Fruit fly (Drosophila melanogaster) whole organism, embryonic: ENCODE data around the gene sosie.

ENCODE experiments used
- Antp ChIP-seq: fragments of 200-800 bp; sonication (Bioruptor generic); optimal IDR thresholded peaks from 3 replicates; lab custom pipeline; 2016; ENCODE audit warnings: missing biosample characterization, missing genetic modification characterization
- Bgb ChIP-seq: fragments of 200-800 bp; sonication (Bioruptor generic); IDR thresholded peaks from 2 replicates; pipeline ENCODE4 v1.3.6; 2022; ENCODE audit warnings: missing biosample characterization, missing genetic modification characterization; ENCODE audit not compliant: partially characterized antibody
- CG10366 ChIP-seq: fragments of 200-800 bp; sonication (Bioruptor generic); IDR thresholded peaks from 2 replicates; pipeline ENCODE4 v1.3.6; 2022; ENCODE audit warnings: missing biosample characterization, missing genetic modification characterization
- CG11696 ChIP-seq: fragments of 200-800 bp; sonication (Bioruptor generic); IDR thresholded peaks from 2 replicates; pipeline ENCODE4 v1.3.6; 2022; ENCODE audit warnings: missing biosample characterization, missing genetic modification characterization
- CG11723 ChIP-seq: fragments of 200-800 bp; sonication (Bioruptor generic); optimal IDR thresholded peaks from 2 replicates; lab custom pipeline; 2017; ENCODE audit warnings: missing biosample characterization, mild to moderate bottlenecking, missing genetic modification characterization
- CG12299 ChIP-seq: fragments of 200-800 bp; sonication (Bioruptor generic); optimal IDR thresholded peaks from 2 replicates; lab custom pipeline; 2018; ENCODE audit warnings: missing biosample characterization, mild to moderate bottlenecking, missing genetic modification characterization
- CG14965 ChIP-seq: fragments of 200-800 bp; sonication (Bioruptor generic); optimal IDR thresholded peaks from 2 replicates; lab custom pipeline; 2016; ENCODE audit warnings: missing biosample characterization, missing genetic modification characterization, borderline replicate concordance
- CG15601 ChIP-seq: fragments of 200-800 bp; sonication (Bioruptor generic); optimal IDR thresholded peaks from 3 replicates; lab custom pipeline; 2019; ENCODE audit warnings: missing biosample characterization, mild to moderate bottlenecking, missing genetic modification characterization, moderate library complexity
- CG1792 ChIP-seq: fragments of 200-800 bp; sonication (Bioruptor generic); optimal IDR thresholded peaks from 2 replicates; lab custom pipeline; 2016; ENCODE audit warnings: missing biosample characterization, missing genetic modification characterization
- CG1832 ChIP-seq: fragments of 200-800 bp; sonication (Bioruptor generic); optimal IDR thresholded peaks from 2 replicates; lab custom pipeline; 2017; ENCODE audit warnings: missing biosample characterization, mild to moderate bottlenecking, missing genetic modification characterization, inconsistent platforms
- CG31224 ChIP-seq: fragments of 200-800 bp; sonication (Bioruptor generic); IDR thresholded peaks from 2 replicates; pipeline ENCODE4 v1.3.6; 2022; ENCODE audit warnings: missing biosample characterization, missing genetic modification characterization
- CG31365 ChIP-seq: fragments of 200-800 bp; sonication (Bioruptor generic); optimal IDR thresholded peaks from 2 replicates; lab custom pipeline; 2018; ENCODE audit warnings: missing biosample characterization, mild to moderate bottlenecking, missing genetic modification characterization
- CG34224 ChIP-seq: fragments of 200-800 bp; sonication (Bioruptor generic); IDR thresholded peaks from 3 replicates; pipeline ENCODE4 v1.3.6; 2022; ENCODE audit warnings: missing biosample characterization, missing genetic modification characterization; ENCODE audit not compliant: partially characterized antibody
- CG3847 ChIP-seq: fragments of 200-800 bp; sonication (Bioruptor generic); IDR thresholded peaks from 2 replicates; pipeline ENCODE4 v1.3.6; 2022; ENCODE audit warnings: missing biosample characterization, missing genetic modification characterization
- CG4360 ChIP-seq: fragments of 200-800 bp; sonication (Bioruptor generic); IDR thresholded peaks from 2 replicates; pipeline ENCODE4 v1.3.6; 2022; ENCODE audit warnings: missing biosample characterization, missing genetic modification characterization
- CG4404 ChIP-seq: fragments of 200-800 bp; sonication (Bioruptor generic); IDR thresholded peaks from 2 replicates; pipeline ENCODE4 v1.3.6; 2022; ENCODE audit warnings: missing biosample characterization, missing genetic modification characterization
- CG7839 ChIP-seq: fragments of 200-800 bp; sonication (Bioruptor generic); optimal IDR thresholded peaks from 3 replicates; lab custom pipeline; 2018; ENCODE audit warnings: missing biosample characterization, mild to moderate bottlenecking, missing genetic modification characterization, moderate library complexity
- CG7963 ChIP-seq: fragments of 200-800 bp; sonication (Bioruptor generic); IDR thresholded peaks from 3 replicates; pipeline ENCODE4 v1.3.6; 2022; ENCODE audit warnings: missing biosample characterization, missing genetic modification characterization; ENCODE audit not compliant: partially characterized antibody
- CG8765 ChIP-seq: fragments of 200-800 bp; sonication (Bioruptor generic); IDR thresholded peaks from 2 replicates; pipeline ENCODE4 v1.3.6; 2022; ENCODE audit warnings: missing biosample characterization, missing genetic modification characterization
- CG8944 ChIP-seq: fragments of 200-800 bp; sonication (Bioruptor generic); optimal IDR thresholded peaks from 3 replicates; lab custom pipeline; 2016; ENCODE audit warnings: missing biosample characterization, missing genetic modification characterization
- Dip2 ChIP-seq: fragments of 200-800 bp; sonication (Bioruptor generic); IDR thresholded peaks from 2 replicates; pipeline ENCODE4 v1.3.6; 2022; ENCODE audit warnings: missing biosample characterization, missing genetic modification characterization
- Drgx ChIP-seq: fragments of 200-800 bp; sonication (Bioruptor generic); IDR thresholded peaks from 2 replicates; pipeline ENCODE4 v1.3.6; 2022; ENCODE audit warnings: missing biosample characterization, missing genetic modification characterization
- Gsc ChIP-seq: fragments of 200-800 bp; sonication (Bioruptor generic); IDR thresholded peaks from 2 replicates; pipeline ENCODE4 v1.3.6; 2022; ENCODE audit warnings: missing biosample characterization, missing genetic modification characterization
- H15 ChIP-seq: fragments of 200-800 bp; sonication (Bioruptor generic); IDR thresholded peaks from 3 replicates; pipeline ENCODE4 v1.3.6; 2022; ENCODE audit warnings: missing biosample characterization, missing genetic modification characterization
- Hmx ChIP-seq: fragments of 200-800 bp; sonication (Bioruptor generic); optimal IDR thresholded peaks from 2 replicates; lab custom pipeline; 2016; ENCODE audit warnings: missing biosample characterization, missing genetic modification characterization
- Max ChIP-seq: fragments of 200-800 bp; sonication (Bioruptor generic); optimal IDR thresholded peaks from 2 replicates; lab custom pipeline; 2016; ENCODE audit warnings: missing biosample characterization, mild to moderate bottlenecking, missing genetic modification characterization
- Mrtf ChIP-seq: fragments of 200-800 bp; sonication (Bioruptor generic); IDR thresholded peaks from 3 replicates; pipeline ENCODE4 v1.3.6; 2022; ENCODE audit warnings: missing biosample characterization, missing genetic modification characterization
- PHDP ChIP-seq: fragments of 200-800 bp; sonication (Bioruptor generic); optimal IDR thresholded peaks from 3 replicates; lab custom pipeline; 2018; ENCODE audit warnings: missing biosample characterization, mild to moderate bottlenecking, missing genetic modification characterization, moderate library complexity
- Pdp1 ChIP-seq, 2 experiments: fragments of 200-800 bp; sonication (Bioruptor generic); optimal IDR thresholded peaks; 3 replicates each; lab custom pipeline; 2016; ENCODE audit warnings: missing biosample characterization in 2 of 2, missing genetic modification characterization in 2 of 2, mild to moderate bottlenecking in 1 of 2, moderate library complexity in 1 of 2
- Ptx1 ChIP-seq: fragments of 200-800 bp; sonication (Bioruptor generic); IDR thresholded peaks from 2 replicates; pipeline ENCODE4 v1.3.6; 2022; ENCODE audit warnings: missing biosample characterization, missing genetic modification characterization
- Ravus ChIP-seq: fragments of 200-800 bp; sonication (Bioruptor generic); IDR thresholded peaks from 2 replicates; pipeline ENCODE4 v1.3.6; 2022; ENCODE audit warnings: missing biosample characterization, missing genetic modification characterization
- Taf1 ChIP-seq: fragments of 200-800 bp; sonication (Bioruptor generic); IDR thresholded peaks from 2 replicates; pipeline ENCODE4 v1.3.6; 2022; ENCODE audit warnings: missing biosample characterization, missing genetic modification characterization
- ara ChIP-seq: fragments of 200-800 bp; sonication (Bioruptor generic); IDR thresholded peaks from 2 replicates; pipeline ENCODE4 v1.3.6; 2022; ENCODE audit warnings: missing biosample characterization, missing genetic modification characterization
- bab2 ChIP-seq: fragments of 200-800 bp; sonication (Bioruptor generic); optimal IDR thresholded peaks from 2 replicates; lab custom pipeline; 2016; ENCODE audit warnings: missing biosample characterization, missing genetic modification characterization
- bbx ChIP-seq: fragments of 200-800 bp; sonication (Bioruptor generic); IDR thresholded peaks from 2 replicates; pipeline ENCODE4 v1.3.6; 2022; ENCODE audit warnings: missing biosample characterization, missing genetic modification characterization; ENCODE audit not compliant: partially characterized antibody
- br ChIP-seq: fragments of >200 bp; optimal IDR thresholded peaks from 2 replicates; lab custom pipeline; 2017
- crp ChIP-seq, 2 experiments: fragments of 200-800 bp; sonication (Bioruptor generic); optimal IDR thresholded peaks; 2 replicates in 1 of 2; 3 replicates in 1 of 2; lab custom pipeline; 2017; ENCODE audit warnings: missing biosample characterization in 2 of 2, missing genetic modification characterization in 2 of 2, mild to moderate bottlenecking in 1 of 2, moderate library complexity in 1 of 2
- dm ChIP-seq: fragments of 200-800 bp; sonication (Bioruptor generic); optimal IDR thresholded peaks from 3 replicates; lab custom pipeline; 2016; ENCODE audit warnings: missing biosample characterization, missing genetic modification characterization
- exex ChIP-seq: fragments of 200-800 bp; sonication (Bioruptor generic); optimal IDR thresholded peaks from 4 replicates; lab custom pipeline; 2018; ENCODE audit warnings: missing biosample characterization, mild to moderate bottlenecking, missing genetic modification characterization, moderate library complexity
- ftz-f1 ChIP-seq: fragments of 200-800 bp; sonication (Bioruptor generic); optimal IDR thresholded peaks from 2 replicates; lab custom pipeline; 2016; ENCODE audit warnings: missing biosample characterization, missing genetic modification characterization
- jing ChIP-seq: fragments of 200-800 bp; sonication (Bioruptor generic); optimal IDR thresholded peaks from 2 replicates; lab custom pipeline; 2018; ENCODE audit warnings: missing biosample characterization, mild to moderate bottlenecking, missing genetic modification characterization
- kah ChIP-seq: fragments of 200-800 bp; sonication (Bioruptor generic); optimal IDR thresholded peaks from 2 replicates; lab custom pipeline; 2018; ENCODE audit warnings: missing biosample characterization, mild to moderate bottlenecking, missing genetic modification characterization
- mirr ChIP-seq: fragments of 200-800 bp; sonication (Bioruptor generic); optimal IDR thresholded peaks from 3 replicates; lab custom pipeline; 2018; ENCODE audit warnings: missing biosample characterization, mild to moderate bottlenecking, missing genetic modification characterization
- mld ChIP-seq: fragments of 200-800 bp; sonication (Bioruptor generic); IDR thresholded peaks from 3 replicates; pipeline ENCODE4 v1.3.6; 2022; ENCODE audit warnings: missing biosample characterization, missing genetic modification characterization; ENCODE audit not compliant: partially characterized antibody
- pb ChIP-seq: fragments of 200-800 bp; sonication (Bioruptor generic); optimal IDR thresholded peaks from 3 replicates; lab custom pipeline; 2016; ENCODE audit warnings: missing biosample characterization, missing genetic modification characterization
- pho ChIP-seq: fragments of 200-800 bp; sonication (Bioruptor generic); optimal IDR thresholded peaks from 2 replicates; lab custom pipeline; 2016; ENCODE audit warnings: missing biosample characterization, missing genetic modification characterization
- seq ChIP-seq: fragments of 200-800 bp; sonication (Bioruptor generic); IDR thresholded peaks from 2 replicates; pipeline ENCODE4 v1.3.6; 2022; ENCODE audit warnings: missing biosample characterization, missing genetic modification characterization
- slbo ChIP-seq: fragments of 200-800 bp; sonication (Bioruptor generic); IDR thresholded peaks from 2 replicates; pipeline ENCODE4 v1.3.6; 2022; ENCODE audit warnings: missing biosample characterization, missing genetic modification characterization
- tna ChIP-seq: fragments of 200-800 bp; sonication (Bioruptor generic); IDR thresholded peaks from 2 replicates; pipeline ENCODE4 v1.3.6; 2022; ENCODE audit warnings: missing biosample characterization, missing genetic modification characterization; ENCODE audit not compliant: partially characterized antibody
- wdn ChIP-seq: fragments of 200-800 bp; sonication (Bioruptor generic); IDR thresholded peaks from 2 replicates; pipeline ENCODE4 v1.3.6; 2022; ENCODE audit warnings: missing biosample characterization, missing genetic modification characterization

sosie gene

DNA sequence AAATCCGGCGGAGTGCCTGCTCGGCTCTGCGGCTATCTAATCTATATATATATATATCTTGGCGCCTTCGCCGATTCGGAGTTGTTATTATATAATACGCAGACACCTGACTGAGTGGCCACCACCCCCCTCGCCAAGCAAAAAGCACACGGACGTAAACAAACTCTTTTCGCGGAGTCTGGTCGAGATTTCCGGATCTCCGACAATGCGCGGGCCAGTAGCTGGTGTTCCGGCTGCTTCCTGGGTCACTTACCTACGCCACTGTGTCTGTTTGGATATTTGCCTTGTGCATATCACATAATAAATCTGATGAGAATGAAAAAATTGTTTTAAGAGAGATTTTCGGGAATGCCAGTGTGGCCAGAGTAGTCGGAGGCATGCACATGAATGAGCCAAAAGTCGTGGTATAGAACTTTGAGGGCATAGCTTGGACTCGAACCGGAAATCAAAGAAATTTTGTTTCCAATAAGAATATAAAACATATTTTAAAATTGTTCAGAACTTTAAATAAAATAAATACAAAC is 46.6 kb upstream of the sosie start, which contains the start of gene CG5805 (continued):
- TF ChIP-seq Ravus (GFP tag; lab: Robert Waterston, UW) (no peak; the same call in 1 of the 2 replicates), Ptx1 (GFP tag; lab: Robert Waterston, UW) (peak; percentile 81), CG31365 (peak; percentile 77), Dip2 (GFP tag; lab: Robert Waterston, UW) (no peak), CG11723 (GFP tag; lab: Kevin White, UChicago) (peak; percentile 75), Gsc (GFP tag; lab: Robert Waterston, UW) (no peak), CG7963 (GFP tag; lab: Robert Waterston, UW) (no peak), wdn (GFP tag; lab: Robert Waterston, UW) (peak; percentile 81), Mrtf (GFP tag; lab: Robert Waterston, UW) (peak; percentile 34; the same call in 2 of the 3 replicates), CG3847 (peak; percentile 90), br (lab: Kevin White, UChicago) (no peak), Hmx (no peak), Antp (GFP tag; lab: Kevin White, UChicago) (peak; percentile 21), dm (GFP tag; lab: Kevin White, UChicago) (peak; percentile 86), CG7839 (peak; percentile 81), ara (GFP tag; lab: Robert Waterston, UW) (peak; percentile 73), CG12299 (peak; percentile 53), mld (no peak), CG15601 (tag; lab: Kevin White, UChicago) (peak; percentile 80), CG11696 (GFP tag; lab: Robert Waterston, UW) (peak; percentile 28; the same call in 1 of the 2 replicates), kah (GFP tag; lab: Kevin White, UChicago) (peak; percentile 82), bbx (no peak), mirr (GFP tag; lab: Kevin White, UChicago) (peak; percentile 81), CG1832 (GFP tag; lab: Kevin White, UChicago) (no peak), H15 (peak; percentile 86), CG1792 (GFP tag; lab: Kevin White, UChicago) (peak; percentile 48), crp (GFP tag; optimal IDR thresholded peaks at IDR 0.05; lab: Kevin White, UChicago) (peak in 1 of 2 experiments; percentile 55), CG10366 (GFP tag; lab: Robert Waterston, UW) (peak; percentile 84), bab2 (peak; percentile 46), CG4404 (no peak), jing (GFP tag; lab: Kevin White, UChicago) (peak; percentile 63), Bgb (GFP tag; lab: Robert Waterston, UW) (0 out of 2 replicates have a peak, but pooled peaks have one; percentile 29), CG14965 (GFP tag; lab: Kevin White, UChicago) (peak; percentile 8), ftz-f1 (peak; percentile 90), Max (GFP tag; lab: Kevin White, UChicago) (peak; percentile 85), CG31224 (peak; percentile 77), tna (peak; percentile 9; the same call in 1 of the 2 replicates), slbo (GFP tag; lab: Robert Waterston, UW) (peak; percentile 84), pb (GFP tag; lab: Kevin White, UChicago) (peak; percentile 80), CG4360 (GFP tag; lab: Robert Waterston, UW) (no peak), pho (GFP tag; lab: Kevin White, UChicago) (peak; percentile 76), Drgx (GFP tag; lab: Robert Waterston, UW) (peak; percentile 11; the same call in 1 of the 2 replicates), CG8944 (GFP tag; lab: Kevin White, UChicago) (peak; percentile 43), Taf1 (GFP tag; lab: Robert Waterston, UW) (peak; percentile 30; the same call in 1 of the 2 replicates), CG34224 (peak; percentile 25; the same call in 1 of the 3 replicates), exex (peak; percentile 56), PHDP (tag; lab: Kevin White, UChicago) (peak; percentile 87), seq (GFP tag; lab: Robert Waterston, UW) (peak; percentile 56; the same call in 1 of the 2 replicates), Pdp1 (GFP tag; optimal IDR thresholded peaks at IDR 0.05; lab: Kevin White, UChicago) (peak; percentile 46 to 97), CG8765 (GFP tag; lab: Robert Waterston, UW) (no peak)
